Worm (Caenorhabditis elegans) whole organism, young adult: ENCODE data around the gene C36A4.11.

ENCODE experiments used
- F39B2.1 ChIP-seq: fragments of 200-800 bp; sonication (Bioruptor generic); IDR thresholded peaks from 2 replicates; pipeline ENCODE4 v1.3.6; 2022; ENCODE audit warnings: missing genetic modification reagents, missing genetic modification characterization, missing compliant biosample characterization
- T26A5.8 ChIP-seq: sonication (generic microtip); optimal IDR thresholded peaks from 2 replicates; lab custom pipeline; 2016; ENCODE audit warnings: missing genetic modification characterization, missing compliant biosample characterization
- ama-1 ChIP-seq, 3 experiments: fragments of 150-350 bp in 1 of 3; sonication (generic microtip) in 2 of 3; optimal IDR thresholded peaks; 2 replicates each; lab custom pipeline; 2014 to 2018; ENCODE audit warnings: missing biosample characterization in 2 of 3, missing genetic modification characterization in 2 of 3, missing genetic modification reagents in 2 of 3
- ccch-3 ChIP-seq: fragments of 200-800 bp; sonication (Bioruptor generic); optimal IDR thresholded peaks from 2 replicates; lab custom pipeline; 2018; ENCODE audit warnings: mild to moderate bottlenecking, missing genetic modification characterization, missing compliant biosample characterization
- him-1 ChIP-seq: sonication (generic microtip); optimal IDR thresholded peaks from 2 replicates; lab custom pipeline; 2016; ENCODE audit warnings: missing genotype, missing genetic modification reagents, missing genetic modification characterization, missing compliant biosample characterization
- let-526 ChIP-seq: fragments of 200-800 bp; sonication (Bioruptor generic); IDR thresholded peaks from 2 replicates; pipeline ENCODE4 v1.3.6; 2022; ENCODE audit warnings: missing genetic modification reagents, missing genetic modification characterization, missing compliant biosample characterization
- sea-2 ChIP-seq: fragments of 200-800 bp; sonication (Bioruptor generic); IDR thresholded peaks from 2 replicates; pipeline ENCODE4 v1.3.6; 2022; ENCODE audit warnings: missing genetic modification characterization, missing compliant biosample characterization
- snpc-3.4 ChIP-seq: sonication (generic microtip); optimal IDR thresholded peaks from 2 replicates; lab custom pipeline; 2017; ENCODE audit warnings: missing genetic modification characterization, mild to moderate bottlenecking, missing compliant biosample characterization, antibody characterized with exemption, moderate library complexity, missing genotype, missing genetic modification reagents
- zim-3 ChIP-seq: sonication (generic microtip); optimal IDR thresholded peaks from 2 replicates; lab custom pipeline; 2017; ENCODE audit warnings: mild to moderate bottlenecking, missing genetic modification characterization, moderate library complexity, missing compliant biosample characterization
- ztf-22 ChIP-seq: fragments of 200-800 bp; sonication (Bioruptor generic); optimal IDR thresholded peaks from 2 replicates; lab custom pipeline; 2018; ENCODE audit warnings: mild to moderate bottlenecking, missing genetic modification characterization, moderate library complexity, missing compliant biosample characterization

ce11 chrIII:3873424-3873823, 33.0 kb downstream of the C36A4.11 start:
- TF ChIP-seq T26A5.8 (tag; lab: Kevin White, UChicago): no peak
- no peak for TF ChIP-seq let-526 (GFP tag; lab: Robert Waterston, UW)
- no peak for TF ChIP-seq snpc-3.4 (tag; lab: Kevin White, UChicago)
- no peak for TF ChIP-seq ccch-3 (GFP tag; lab: Kevin White, UChicago)
- no peak for TF ChIP-seq F39B2.1 (GFP tag; lab: Robert Waterston, UW)
- no peak for TF ChIP-seq sea-2 (GFP tag; lab: Robert Waterston, UW)
- no peak for TF ChIP-seq him-1 (tag; lab: Kevin White, UChicago)
- TF ChIP-seq zim-3 (tag; lab: Kevin White, UChicago): no peak
- TF ChIP-seq ama-1 (optimal IDR thresholded peaks at IDR 0.05; lab: Kevin White, UChicago): no peak
- no peak for TF ChIP-seq ama-1 (GFP tag; optimal IDR thresholded peaks at IDR 0.05; lab: Kevin White, UChicago)
- no peak for TF ChIP-seq ztf-22 (GFP tag; lab: Kevin White, UChicago)
